Worm (Caenorhabditis elegans) whole organism, mixed stage, embryonic: Measurements from ENCODE around the gene pkd-2.

Experiments used
- M03D4.4 ChIP-seq: sonication (generic microtip); optimal IDR thresholded peaks from 2 replicates; lab custom pipeline; 2017; ENCODE audit warnings: mild to moderate bottlenecking, missing genetic modification characterization, missing compliant biosample characterization
- blmp-1 ChIP-seq: fragments of 150-350 bp; optimal IDR thresholded peaks from 2 replicates; lab custom pipeline; 2014; ENCODE audit warnings: missing biosample characterization, missing genetic modification characterization
- ceh-39 ChIP-seq: fragments of 150-350 bp; optimal IDR thresholded peaks from 2 replicates; lab custom pipeline; 2014; ENCODE audit warnings: missing biosample characterization, missing genetic modification characterization
- ceh-83 ChIP-seq: fragments of 200-800 bp; sonication (Bioruptor generic); optimal IDR thresholded peaks from 2 replicates; lab custom pipeline; 2018; ENCODE audit warnings: mild to moderate bottlenecking, missing genetic modification characterization, missing compliant biosample characterization
- drap-1 ChIP-seq: fragments of 200-800 bp; sonication (Bioruptor generic); optimal IDR thresholded peaks from 3 replicates; lab custom pipeline; 2018; ENCODE audit warnings: mild to moderate bottlenecking, missing genetic modification characterization, missing compliant biosample characterization
- hlh-1 ChIP-seq: fragments of 150-350 bp; optimal IDR thresholded peaks from 2 replicates; lab custom pipeline; 2014; ENCODE audit warnings: missing biosample characterization, missing genetic modification reagents, missing genetic modification characterization
- lin-13 ChIP-seq: fragments of 150-350 bp; optimal IDR thresholded peaks from 2 replicates; lab custom pipeline; 2014; ENCODE audit warnings: missing biosample characterization, missing genetic modification characterization
- lsy-2 ChIP-seq: fragments of 150-350 bp; optimal IDR thresholded peaks from 2 replicates; lab custom pipeline; 2014; ENCODE audit warnings: missing biosample characterization, missing genetic modification characterization
- mab-5 ChIP-seq: fragments of 150-350 bp; optimal IDR thresholded peaks from 2 replicates; lab custom pipeline; 2014; ENCODE audit warnings: missing biosample characterization, missing genetic modification characterization
- mep-1 ChIP-seq: fragments of 150-350 bp; optimal IDR thresholded peaks from 2 replicates; lab custom pipeline; 2017; ENCODE audit warnings: missing biosample characterization, missing genetic modification reagents, missing genetic modification characterization, inconsistent platforms
- nhr-237 ChIP-seq: fragments of 150-350 bp; optimal IDR thresholded peaks from 2 replicates; lab custom pipeline; 2014; ENCODE audit warnings: missing biosample characterization, missing genetic modification characterization
- nhr-76 ChIP-seq: sonication (generic microtip); optimal IDR thresholded peaks from 2 replicates; lab custom pipeline; 2017; ENCODE audit warnings: missing biosample characterization, missing genetic modification characterization
- sptf-1 ChIP-seq: sonication (generic microtip); optimal IDR thresholded peaks from 2 replicates; lab custom pipeline; 2017; ENCODE audit warnings: mild to moderate bottlenecking, missing genetic modification characterization, moderate library complexity, missing compliant biosample characterization
- tbx-8 ChIP-seq: fragments of 200-800 bp; sonication (Bioruptor generic); optimal IDR thresholded peaks from 2 replicates; lab custom pipeline; 2018; ENCODE audit warnings: mild to moderate bottlenecking, missing genetic modification characterization, moderate library complexity, missing compliant biosample characterization
- unc-120 ChIP-seq: sonication (generic microtip); optimal IDR thresholded peaks from 2 replicates; lab custom pipeline; 2017; ENCODE audit warnings: missing genetic modification characterization, missing compliant biosample characterization; ENCODE audit not compliant: poor library complexity, severe bottlenecking

The pkd-2 gene

ce11 chrIV:15179615-15180014 is 55.2 kb downstream of the pkd-2 start, which contains the start of gene srd-23:
TSS of gene srd-23 (plus strand) at chrIV:15179915.
- TF ChIP-seq M03D4.4 (tag; lab: Kevin White, UChicago) (no peak), lsy-2 (no peak), ceh-39 (tag; lab: Kevin White, UChicago) (no peak), drap-1 (GFP tag; lab: Kevin White, UChicago) (no peak), sptf-1 (tag; lab: Kevin White, UChicago) (no peak), nhr-76 (no peak), ceh-83 (no peak), unc-120 (tag; lab: Kevin White, UChicago) (no peak), nhr-237 (tag; lab: Kevin White, UChicago) (no peak), hlh-1 (tag; lab: Kevin White, UChicago) (no peak), blmp-1 (tag; lab: Kevin White, UChicago) (no peak), mep-1 (tag; lab: Kevin White, UChicago) (no peak), lin-13 (no peak), tbx-8 (GFP tag; lab: Kevin White, UChicago) (no peak), mab-5 (no peak)
- TF ChIP-seq, all 35 proteins: peak for 0
